Worm (Caenorhabditis elegans) whole organism, L4/young adult: ENCODE measurements around the gene F58B4.3.

Experiments used
- W03F9.2 ChIP-seq: fragments of 150-350 bp; optimal IDR thresholded peaks from 2 replicates; lab custom pipeline; 2014; ENCODE audit warnings: missing biosample characterization, missing genetic modification characterization
- dao-5 ChIP-seq: sonication (generic microtip); optimal IDR thresholded peaks from 2 replicates; lab custom pipeline; 2016; ENCODE audit warnings: missing genotype, missing genetic modification characterization, moderate library complexity, missing compliant biosample characterization
- him-1 ChIP-seq: sonication (generic microtip); optimal IDR thresholded peaks from 2 replicates; lab custom pipeline; 2016; ENCODE audit warnings: missing genotype, missing genetic modification reagents, missing genetic modification characterization, missing compliant biosample characterization

DNA sequence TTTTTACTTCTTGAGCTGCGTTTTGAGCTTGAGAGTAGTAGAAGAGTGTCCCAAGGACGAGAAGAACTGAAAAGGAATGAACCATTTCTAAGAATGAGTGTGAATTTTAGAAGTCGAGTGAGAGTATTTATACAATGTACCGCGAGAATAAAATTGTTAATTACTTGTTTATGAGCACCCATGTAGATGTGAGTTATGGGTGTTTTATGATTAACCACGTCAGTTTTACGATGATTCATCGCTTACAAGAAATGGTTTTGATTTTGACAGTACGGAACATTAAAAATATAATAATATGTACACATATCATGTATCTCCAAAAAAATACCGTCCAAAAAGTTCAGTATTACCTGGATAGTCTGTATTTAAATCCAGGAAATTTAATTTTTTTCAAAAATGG is 24.7 kb downstream of the F58B4.3 start, which contains the start of gene clec-221:
- TF ChIP-seq W03F9.2 (tag; lab: Kevin White, UChicago) (no peak), him-1 (tag; lab: Kevin White, UChicago) (no peak), dao-5 (tag; lab: Kevin White, UChicago) (no peak)
